Worm (Caenorhabditis elegans) whole organism, midembryonic: Measurements from ENCODE around the gene itsn-1.

ENCODE experiments used
- T22C8.4 ChIP-seq: fragments of 200-800 bp; sonication (Bioruptor generic); IDR thresholded peaks from 2 replicates; pipeline ENCODE4 v1.3.6; 2022; ENCODE audit warnings: missing genetic modification characterization, missing compliant biosample characterization
- flt-1 ChIP-seq: fragments of 200-800 bp; sonication (Bioruptor generic); IDR thresholded peaks from 2 replicates; pipeline ENCODE4 v1.3.6; 2022; ENCODE audit warnings: missing genetic modification characterization, missing compliant biosample characterization
- med-1 ChIP-seq: sonication (generic microtip); optimal IDR thresholded peaks from 2 replicates; lab custom pipeline; 2017; ENCODE audit warnings: missing genetic modification characterization, mild to moderate bottlenecking, missing compliant biosample characterization, antibody characterized with exemption, missing genetic modification reagents; ENCODE audit not compliant: insufficient read depth
- ztf-23 ChIP-seq: fragments of 200-800 bp; sonication (Bioruptor generic); IDR thresholded peaks from 2 replicates; pipeline ENCODE4 v1.3.6; 2022; ENCODE audit warnings: missing genetic modification reagents, missing genetic modification characterization, missing compliant biosample characterization

DNA sequence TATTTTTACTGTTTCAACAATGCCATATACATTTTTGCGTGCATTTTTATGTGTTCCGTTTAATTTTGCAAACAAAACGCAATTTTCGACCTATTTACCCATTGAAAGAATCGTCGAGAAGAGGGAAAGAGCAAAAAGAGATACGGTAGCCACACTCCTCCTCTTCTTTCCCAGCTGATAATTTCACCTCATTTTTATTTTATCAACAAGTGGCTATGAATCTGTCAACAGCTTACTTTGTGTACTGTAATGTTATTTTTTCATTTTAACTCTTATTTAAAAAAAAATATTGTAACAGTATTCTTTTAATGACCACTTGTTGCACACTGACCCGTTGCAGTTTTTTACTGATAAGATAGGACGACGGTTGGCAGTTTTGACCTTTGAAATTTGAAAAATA, 55.5 kb downstream of the itsn-1 start:
- TF ChIP-seq ztf-23, result no peak
- no peak for TF ChIP-seq med-1 (GFP tag; lab: Kevin White, UChicago)
- TF ChIP-seq T22C8.4 (GFP tag; lab: Robert Waterston, UW), result no peak
- TF ChIP-seq flt-1 (GFP tag; lab: Robert Waterston, UW), result no peak
